Worm (Caenorhabditis elegans) whole organism, mixed stage, embryonic: ENCODE results near the gene nhr-31.

Experiments
- M03D4.4 ChIP-seq: sonication (generic microtip); optimal IDR thresholded peaks from 2 replicates; lab custom pipeline; 2017; ENCODE audit warnings: mild to moderate bottlenecking, missing genetic modification characterization, missing compliant biosample characterization
- ceh-39 ChIP-seq: fragments of 150-350 bp; optimal IDR thresholded peaks from 2 replicates; lab custom pipeline; 2014; ENCODE audit warnings: missing biosample characterization, missing genetic modification characterization
- elt-3 ChIP-seq: fragments of 150-350 bp; optimal IDR thresholded peaks from 2 replicates; lab custom pipeline; 2014; ENCODE audit warnings: missing biosample characterization, missing genetic modification characterization
- ham-2 ChIP-seq: fragments of 200-800 bp; sonication (Bioruptor generic); optimal IDR thresholded peaks from 2 replicates; lab custom pipeline; 2018; ENCODE audit warnings: mild to moderate bottlenecking, missing genetic modification characterization, missing compliant biosample characterization
- mep-1 ChIP-seq: fragments of 150-350 bp; optimal IDR thresholded peaks from 2 replicates; lab custom pipeline; 2017; ENCODE audit warnings: missing biosample characterization, missing genetic modification reagents, missing genetic modification characterization, inconsistent platforms
- nhr-237 ChIP-seq: fragments of 150-350 bp; optimal IDR thresholded peaks from 2 replicates; lab custom pipeline; 2014; ENCODE audit warnings: missing biosample characterization, missing genetic modification characterization
- snpc-4 ChIP-seq: fragments of 150-350 bp; optimal IDR thresholded peaks from 2 replicates; lab custom pipeline; 2014; ENCODE audit warnings: missing biosample characterization, missing genetic modification characterization
- unc-62 ChIP-seq: fragments of 150-350 bp; optimal IDR thresholded peaks from 2 replicates; lab custom pipeline; 2014; ENCODE audit warnings: missing biosample characterization, missing genetic modification reagents, missing genetic modification characterization

- no peak for TF ChIP-seq snpc-4
- no peak for TF ChIP-seq elt-3 (tag; lab: Kevin White, UChicago)
- no peak for TF ChIP-seq nhr-237
- no peak for TF ChIP-seq unc-62
- TF ChIP-seq M03D4.4 (tag; lab: Kevin White, UChicago): no peak
- no peak for TF ChIP-seq ham-2 (GFP tag; lab: Kevin White, UChicago)
- no peak for TF ChIP-seq mep-1 (tag; lab: Kevin White, UChicago)
- no peak for TF ChIP-seq ceh-39 (tag; lab: Kevin White, UChicago)
Measured at ce11 chrIV:8027293-8027866, 1.9 kb downstream of the nhr-31 start.
